Fruit fly (Drosophila melanogaster): ENCODE measurements around the gene Mst84B.

Mst84B gene

DNA sequence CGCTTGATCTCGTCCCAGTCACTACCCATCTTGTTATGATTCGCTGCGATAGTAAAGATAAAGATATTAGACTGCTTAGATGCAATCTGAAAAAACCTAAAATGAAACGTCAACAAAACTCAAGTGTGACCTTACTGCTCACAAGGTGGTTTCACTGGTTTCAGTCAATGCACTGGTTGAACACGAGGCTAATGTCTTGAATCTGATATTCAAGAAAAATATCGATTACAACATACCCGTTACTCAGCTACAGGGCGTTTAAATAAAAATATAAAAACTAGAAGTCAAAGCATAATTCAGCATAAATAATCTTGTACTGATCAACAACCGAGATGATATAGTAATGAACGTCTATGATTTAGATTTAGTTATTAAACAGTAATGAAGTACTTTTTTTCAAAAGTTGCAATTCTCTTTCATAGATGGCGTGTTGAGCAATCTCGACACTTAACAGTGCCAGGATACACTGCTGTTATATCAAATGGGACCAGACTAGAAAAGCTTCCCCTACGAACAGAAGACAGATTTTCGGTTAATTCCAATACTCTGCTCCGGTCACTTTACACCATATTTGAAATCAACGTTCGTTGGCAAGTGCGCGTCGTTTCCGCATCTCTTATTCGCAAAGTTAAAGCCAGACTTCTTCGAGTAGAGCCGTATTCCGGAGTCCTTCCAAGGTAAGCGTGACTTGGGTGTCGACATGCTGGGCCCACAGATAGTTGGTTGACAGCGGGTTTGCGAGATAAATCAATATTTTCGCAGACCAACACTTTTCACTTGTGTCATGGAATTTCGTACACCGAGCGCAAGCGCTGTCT, 12.5 kb downstream of the Mst84B start, which contains the start of the genes Ufl1 and CG1943 (continued):
- TF ChIP-seq Xrp1 (GFP tag; IDR thresholded peaks at IDR 0.05): no peak
- no peak for TF ChIP-seq CG32532 (GFP tag; IDR thresholded peaks at IDR 0.05)
- TF ChIP-seq CG4730 (GFP tag; IDR thresholded peaks at IDR 0.05): no peak
- no peak for TF ChIP-seq CG12071 (GFP tag; optimal IDR thresholded peaks at IDR 0.05)
- peak; percentile 12 for TF ChIP-seq Nf-YC (tag; optimal IDR thresholded peaks at IDR 0.05)
- TF ChIP-seq Ets65A (GFP tag): no peak
- TF ChIP-seq fd64A (GFP tag; optimal IDR thresholded peaks at IDR 0.05): peak; percentile 1
- no peak for TF ChIP-seq B-H2 (GFP tag; optimal IDR thresholded peaks at IDR 0.05)
- no peak for TF ChIP-seq CG31388 (GFP tag; optimal IDR thresholded peaks at IDR 0.05)
- peak; percentile 93 for TF ChIP-seq BEAF-32 (GFP tag; optimal IDR thresholded peaks at IDR 0.05)
- TF ChIP-seq CG12769 (tag; optimal IDR thresholded peaks at IDR 0.05): peak; percentile 19
- peak; percentile 81 for TF ChIP-seq Sry-δ (GFP tag; optimal IDR thresholded peaks at IDR 0.05)
- TF ChIP-seq gro (GFP tag; optimal IDR thresholded peaks at IDR 0.05): no peak
- no peak for TF ChIP-seq CG32772 (GFP tag; IDR thresholded peaks at IDR 0.05)
- no peak for TF ChIP-seq CG8924 (tag; optimal IDR thresholded peaks at IDR 0.05)
- TF ChIP-seq Jarid2 (GFP tag; optimal IDR thresholded peaks at IDR 0.05): peak; percentile 9
- peak; percentile 96 for TF ChIP-seq Myb (GFP tag; optimal IDR thresholded peaks at IDR 0.05)
- no peak for TF ChIP-seq tio (GFP tag; optimal IDR thresholded peaks at IDR 0.05)
- TF ChIP-seq NC2β (GFP tag; optimal IDR thresholded peaks at IDR 0.05): no peak
- peak; percentile 99 for TF ChIP-seq nerfin-1 (tag; optimal IDR thresholded peaks at IDR 0.05)
- peak in 1 of 2 experiments; percentile 2 for TF ChIP-seq Hr51 (GFP tag; optimal IDR thresholded peaks at IDR 0.05)
- no peak for TF ChIP-seq tup (GFP tag; optimal IDR thresholded peaks at IDR 0.05)
- TF ChIP-seq pita (GFP tag; optimal IDR thresholded peaks at IDR 0.05): peak; percentile 86
- no peak for TF ChIP-seq CG3838 (GFP tag; optimal IDR thresholded peaks at IDR 0.05)
- TF ChIP-seq ara (GFP tag; IDR thresholded peaks at IDR 0.05): no peak
- TF ChIP-seq yki (optimal IDR thresholded peaks at IDR 0.05): no peak
- no peak for TF ChIP-seq Fer1 (GFP tag; optimal IDR thresholded peaks at IDR 0.05)
- TF ChIP-seq Nf-YB (GFP tag; optimal IDR thresholded peaks at IDR 0.05): no peak
- TF ChIP-seq CG13775 (GFP tag; optimal IDR thresholded peaks at IDR 0.05): no peak
- peak; percentile 38 for TF ChIP-seq ac (GFP tag; optimal IDR thresholded peaks at IDR 0.05)
- no peak for TF ChIP-seq amos (GFP tag; IDR thresholded peaks at IDR 0.05; ENCODE audit: partially characterized antibody)
- no peak for TF ChIP-seq CG17568 (GFP tag; optimal IDR thresholded peaks at IDR 0.05)
- no peak for TF ChIP-seq CG6791 (GFP tag; IDR thresholded peaks at IDR 0.05; ENCODE audit: partially characterized antibody)
- TF ChIP-seq nom (GFP tag; optimal IDR thresholded peaks at IDR 0.05): peak; percentile 34
- no peak for TF ChIP-seq emc (GFP tag; optimal IDR thresholded peaks at IDR 0.05)
- peak; percentile 74 for TF ChIP-seq Dp (GFP tag; optimal IDR thresholded peaks at IDR 0.05)
- TF ChIP-seq sens (GFP tag): peak; percentile 91
- TF ChIP-seq CG15514 (GFP tag; optimal IDR thresholded peaks at IDR 0.05): peak; percentile 49
- TF ChIP-seq sob (GFP tag; IDR thresholded peaks at IDR 0.05): no peak
- peak; percentile 16 for TF ChIP-seq Bdp1 (GFP tag; optimal IDR thresholded peaks at IDR 0.05)
- TF ChIP-seq scrt (GFP tag; optimal IDR thresholded peaks at IDR 0.05): no peak
- TF ChIP-seq pros (GFP tag; optimal IDR thresholded peaks at IDR 0.05): peak; percentile 74
- peak; percentile 88 for TF ChIP-seq Sin3A (optimal IDR thresholded peaks at IDR 0.05)
- TF ChIP-seq CG5245 (GFP tag; optimal IDR thresholded peaks at IDR 0.05): no peak
- no peak for TF ChIP-seq CG10366 (GFP tag; IDR thresholded peaks at IDR 0.05)
- no peak for TF ChIP-seq CG31224 (GFP tag; IDR thresholded peaks at IDR 0.05)
- TF ChIP-seq CHES-1-like (GFP tag; optimal IDR thresholded peaks at IDR 0.05): peak; percentile 71
- TF ChIP-seq CG8290 (GFP tag; optimal IDR thresholded peaks at IDR 0.05): no peak
- TF ChIP-seq CG8290 (tag; optimal IDR thresholded peaks at IDR 0.05): peak in 1 of 2 experiments; percentile 24
- no peak for TF ChIP-seq CG14965 (GFP tag; optimal IDR thresholded peaks at IDR 0.05; ENCODE audit: borderline replicate concordance)

All from whole organism, embryonic.